Fruit fly (Drosophila melanogaster) whole organism: ENCODE results near the gene CG8360.

Experiments used
- CG8478 ChIP-seq: fragments of >200 bp; optimal IDR thresholded peaks from 2 replicates; lab custom pipeline; 2018; ENCODE audit warnings: inconsistent platforms
- Dll ChIP-seq: fragments of >200 bp; optimal IDR thresholded peaks from 2 replicates; lab custom pipeline; 2017
- EcR ChIP-seq, 2 experiments: fragments of >200 bp; optimal IDR thresholded peaks; 2 replicates each; lab custom pipeline; 2017; ENCODE audit warnings: missing biosample characterization in 2 of 2, missing genetic modification characterization in 2 of 2, missing genetic modification reagents in 2 of 2
- pan ChIP-seq: fragments of >200 bp; optimal IDR thresholded peaks from 2 replicates; lab custom pipeline; 2017
- psq ChIP-seq: fragments of >200 bp; optimal IDR thresholded peaks from 2 replicates; lab custom pipeline; 2017
- usp ChIP-seq: fragments of >200 bp; optimal IDR thresholded peaks from 2 replicates; lab custom pipeline; 2017; ENCODE audit warnings: missing biosample characterization, missing genetic modification characterization, mixed read lengths

CG8360 gene

dm6 chr2L:8255406-8255805, 42.6 kb downstream of the CG8360 start:
- TF ChIP-seq CG8478 (lab: Kevin White, UChicago) (no peak), pan (lab: Kevin White, UChicago) (no peak), psq (lab: Kevin White, UChicago) (no peak), Dll (lab: Kevin White, UChicago) (no peak), usp (no peak), EcR (GFP tag; optimal IDR thresholded peaks at IDR 0.05; lab: Kevin White, UChicago) (no peak)

dm6 chr2L:8257401-8258266, 44.9 kb downstream of the CG8360 start, which contains the start of gene CG8086:
Gene CG8086, minus strand, starts transcription at chr2L:8257502.
- no peak for TF ChIP-seq CG8478 (lab: Kevin White, UChicago)
- TF ChIP-seq pan (lab: Kevin White, UChicago): no peak
- TF ChIP-seq EcR (GFP tag; optimal IDR thresholded peaks at IDR 0.05; lab: Kevin White, UChicago): no peak
- no peak for TF ChIP-seq Dll (lab: Kevin White, UChicago)
- TF ChIP-seq psq (lab: Kevin White, UChicago): no peak
- no peak for TF ChIP-seq usp
